Fruit fly (Drosophila melanogaster): Measurements from ENCODE around the gene DIP-delta.

DIP-delta gene

dm6 chr3L:5452490-5453030, 28.7 kb downstream of the DIP-delta start:
- TF ChIP-seq Bdp1 (GFP tag; optimal IDR thresholded peaks at IDR 0.05) (no peak), br (optimal IDR thresholded peaks at IDR 0.05) (no peak), CG18764 (GFP tag; optimal IDR thresholded peaks at IDR 0.05) (no peak), CG6683 (GFP tag; optimal IDR thresholded peaks at IDR 0.05) (no peak), Trl (optimal IDR thresholded peaks at IDR 0.05) (peak in 1 of 2 experiments; percentile 39), Trl (GFP tag; optimal IDR thresholded peaks at IDR 0.05) (no peak), Nf-YC (tag; optimal IDR thresholded peaks at IDR 0.05) (peak; percentile 82), CG6272 (GFP tag; IDR thresholded peaks at IDR 0.05) (no peak), Nf-YB (GFP tag; optimal IDR thresholded peaks at IDR 0.05) (peak; percentile 74), CG31388 (GFP tag; optimal IDR thresholded peaks at IDR 0.05) (no peak), CG11696 (GFP tag; IDR thresholded peaks at IDR 0.05) (no peak), ewg (GFP tag; optimal IDR thresholded peaks at IDR 0.05) (peak; percentile 55), tin (GFP tag; optimal IDR thresholded peaks at IDR 0.05) (no peak), Deaf1 (tag; optimal IDR thresholded peaks at IDR 0.05) (peak; percentile 86)

- TF ChIP-seq exex (tag; optimal IDR thresholded peaks at IDR 0.05) (peak; percentile 79), Awh (GFP tag; IDR thresholded peaks at IDR 0.05) (no peak)
Measured at dm6 chr3L:5479490-5479889, 55.6 kb downstream of the DIP-delta start, which contains the start of gene CG4835. Gene CG4835, plus strand, starts transcription at chr3L:5479790.

Data from whole organism, embryonic.